Worm (Caenorhabditis elegans) whole organism, mixed stage, embryonic: ENCODE measurements around the gene bir-2.

Experiments used
- lin-32 ChIP-seq: fragments of 200-800 bp; sonication (Bioruptor generic); optimal IDR thresholded peaks from 2 replicates; lab custom pipeline; 2018; ENCODE audit warnings: mild to moderate bottlenecking, missing genetic modification characterization, missing compliant biosample characterization
- lsy-2 ChIP-seq: fragments of 150-350 bp; optimal IDR thresholded peaks from 2 replicates; lab custom pipeline; 2014; ENCODE audit warnings: missing biosample characterization, missing genetic modification characterization
- sem-2 ChIP-seq: fragments of 200-800 bp; sonication (Bioruptor generic); optimal IDR thresholded peaks from 2 replicates; lab custom pipeline; 2018; ENCODE audit warnings: mild to moderate bottlenecking, missing genetic modification characterization, missing compliant biosample characterization
- unc-62 ChIP-seq: fragments of 150-350 bp; optimal IDR thresholded peaks from 2 replicates; lab custom pipeline; 2014; ENCODE audit warnings: missing biosample characterization, missing genetic modification reagents, missing genetic modification characterization

DNA sequence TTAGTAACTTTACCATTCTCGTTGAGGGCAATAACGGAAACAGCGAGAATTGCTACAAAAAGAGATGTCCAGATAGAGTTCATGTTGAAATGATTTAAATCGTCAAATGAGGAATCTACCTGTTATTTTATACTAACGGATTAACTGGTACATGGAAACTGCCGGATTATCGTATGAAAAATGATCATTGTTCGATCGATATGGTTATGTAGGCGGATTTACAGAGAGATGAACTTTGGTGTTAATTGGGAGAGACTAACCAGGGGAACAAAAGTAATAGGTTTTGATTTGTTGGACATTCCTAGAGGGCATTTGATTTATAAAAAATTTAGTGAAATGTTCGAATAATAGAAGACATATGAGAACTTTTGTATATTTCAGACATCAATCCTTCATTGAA lies 43.1 kb downstream of the bir-2 start, which contains the start of gene spig-9:
- TF ChIP-seq unc-62 (GFP tag; lab: Kevin White, UChicago) (no peak), sem-2 (GFP tag; lab: Kevin White, UChicago) (no peak), lsy-2 (tag; lab: Kevin White, UChicago) (no peak), lin-32 (GFP tag; lab: Kevin White, UChicago) (no peak)
